Fruit fly (Drosophila melanogaster): Measurements from ENCODE around the gene CG13891.

DNA sequence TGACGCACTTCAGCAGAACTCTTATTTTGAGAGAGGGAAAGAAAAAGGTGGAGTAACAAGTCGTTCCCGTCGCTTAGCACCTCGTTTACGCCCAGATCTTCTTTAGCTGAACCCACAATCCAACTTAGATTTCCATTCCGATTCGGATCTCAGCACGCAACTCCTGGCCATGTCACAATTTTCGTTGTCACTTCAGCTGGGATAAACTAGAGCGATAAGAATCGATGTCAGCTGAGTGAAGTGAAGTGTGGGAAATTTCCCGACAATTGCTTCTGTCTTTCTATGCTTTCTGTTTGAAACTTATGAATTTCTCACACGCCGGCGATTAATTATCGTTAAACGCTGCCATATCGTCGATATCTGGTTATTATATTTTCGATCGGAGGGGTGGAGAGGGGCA lies 22.7 kb upstream of the CG13891 start:
- TF ChIP-seq usp (GFP tag; optimal IDR thresholded peaks at IDR 0.05) (no peak), psq (optimal IDR thresholded peaks at IDR 0.05) (no peak), CG8478 (optimal IDR thresholded peaks at IDR 0.05) (no peak)

Data from whole organism.